Fruit fly (Drosophila melanogaster) whole organism, pupa: ENCODE measurements around the gene CG13901.

Experiments
- CG10348 ChIP-seq: fragments of 200-800 bp; sonication (Bioruptor generic); IDR thresholded peaks from 2 replicates; pipeline ENCODE4 v1.3.6; 2022; ENCODE audit warnings: missing biosample characterization, missing genetic modification characterization
- CG12605 ChIP-seq: fragments of 200-800 bp; sonication (Bioruptor generic); IDR thresholded peaks from 2 replicates; pipeline ENCODE4 v1.3.6; 2022; ENCODE audit warnings: missing biosample characterization, missing genetic modification characterization
- CG13204 ChIP-seq: fragments of 200-800 bp; sonication (Bioruptor generic); optimal IDR thresholded peaks from 2 replicates; lab custom pipeline; 2018; ENCODE audit warnings: missing biosample characterization, mild to moderate bottlenecking, missing genetic modification characterization, moderate library complexity
- CG14655 ChIP-seq: fragments of 200-800 bp; sonication (Bioruptor generic); optimal IDR thresholded peaks from 3 replicates; lab custom pipeline; 2017; ENCODE audit warnings: mild to moderate bottlenecking, missing biosample characterization, missing genetic modification reagents, missing genetic modification characterization
- CG15710 ChIP-seq: fragments of 200-800 bp; sonication (Bioruptor generic); optimal IDR thresholded peaks from 2 replicates; lab custom pipeline; 2018; ENCODE audit warnings: missing biosample characterization, mild to moderate bottlenecking, missing genetic modification characterization, moderate library complexity
- CG17806 ChIP-seq: fragments of 200-800 bp; sonication (Bioruptor generic); optimal IDR thresholded peaks from 2 replicates; lab custom pipeline; 2018; ENCODE audit warnings: missing biosample characterization, mild to moderate bottlenecking, missing genetic modification characterization, moderate library complexity
- CG32121 ChIP-seq: fragments of 200-800 bp; sonication (Bioruptor generic); IDR thresholded peaks from 2 replicates; pipeline ENCODE4 v1.3.6; 2022; ENCODE audit warnings: missing biosample characterization, missing genetic modification characterization
- CG34367 ChIP-seq: fragments of 200-800 bp; sonication (Bioruptor generic); optimal IDR thresholded peaks from 2 replicates; lab custom pipeline; 2018; ENCODE audit warnings: missing biosample characterization, mild to moderate bottlenecking, missing genetic modification characterization
- CG4496 ChIP-seq: fragments of 200-800 bp; sonication (Bioruptor generic); IDR thresholded peaks from 3 replicates; pipeline ENCODE4 v1.3.6; 2022; ENCODE audit warnings: missing biosample characterization, missing genetic modification characterization
- CG8159 ChIP-seq: fragments of 200-800 bp; sonication (Bioruptor generic); optimal IDR thresholded peaks from 3 replicates; lab custom pipeline; 2018; ENCODE audit warnings: missing biosample characterization, mild to moderate bottlenecking, missing genetic modification characterization, moderate library complexity
- CG8301 ChIP-seq: fragments of 200-800 bp; sonication (Bioruptor generic); optimal IDR thresholded peaks from 2 replicates; lab custom pipeline; 2018; ENCODE audit warnings: missing biosample characterization, mild to moderate bottlenecking, missing genetic modification characterization
- CG9948 ChIP-seq: fragments of 200-800 bp; sonication (Bioruptor generic); optimal IDR thresholded peaks from 2 replicates; lab custom pipeline; 2018; ENCODE audit warnings: missing biosample characterization, mild to moderate bottlenecking, missing genetic modification characterization, moderate library complexity
- D1 ChIP-seq: fragments of 200-800 bp; sonication (Bioruptor generic); optimal IDR thresholded peaks from 2 replicates; lab custom pipeline; 2018; ENCODE audit warnings: missing biosample characterization, mild to moderate bottlenecking, missing genetic modification characterization, moderate library complexity
- EcR ChIP-seq: fragments of 200-800 bp; sonication (Bioruptor generic); optimal IDR thresholded peaks from 3 replicates; lab custom pipeline; 2019; ENCODE audit warnings: missing biosample characterization, missing genetic modification characterization, mild to moderate bottlenecking, moderate library complexity, missing genetic modification reagents
- Ets98B ChIP-seq: fragments of 200-800 bp; sonication (Bioruptor generic); IDR thresholded peaks from 2 replicates; pipeline ENCODE4 v1.3.6; 2022; ENCODE audit warnings: missing biosample characterization, missing genetic modification characterization
- Pif1A ChIP-seq: fragments of 200-800 bp; sonication (Bioruptor generic); optimal IDR thresholded peaks from 3 replicates; lab custom pipeline; 2016; ENCODE audit warnings: missing biosample characterization, missing genetic modification characterization
- Pif1B ChIP-seq: fragments of 200-800 bp; sonication (Bioruptor generic); optimal IDR thresholded peaks from 3 replicates; lab custom pipeline; 2016; ENCODE audit warnings: missing biosample characterization, missing genetic modification characterization
- Snoo ChIP-seq: fragments of 200-800 bp; sonication (Bioruptor generic); optimal IDR thresholded peaks from 3 replicates; lab custom pipeline; 2017; ENCODE audit warnings: missing biosample characterization, mild to moderate bottlenecking, missing genetic modification characterization, inconsistent platforms
- fd96Ca ChIP-seq: fragments of 200-800 bp; sonication (Bioruptor generic); IDR thresholded peaks from 3 replicates; pipeline ENCODE4 v1.3.6; 2022; ENCODE audit warnings: missing biosample characterization, missing genetic modification characterization
- gl ChIP-seq: fragments of 200-800 bp; sonication (Bioruptor generic); optimal IDR thresholded peaks from 2 replicates; lab custom pipeline; 2018; ENCODE audit warnings: missing biosample characterization, mild to moderate bottlenecking, missing genetic modification characterization
- rn ChIP-seq: fragments of 200-800 bp; sonication (Bioruptor generic); IDR thresholded peaks from 2 replicates; pipeline ENCODE4 v1.3.6; 2022; ENCODE audit warnings: missing biosample characterization, missing genetic modification characterization

The CG13901 gene

dm6 chr3L:793733-794320 lies 43.8 kb downstream of the CG13901 start:
- peak; percentile 57; the same call in 1 of the 2 replicates for TF ChIP-seq CG32121 (GFP tag; lab: Robert Waterston, UW)
- TF ChIP-seq CG14655 (GFP tag; lab: Kevin White, UChicago): peak; percentile 68
- TF ChIP-seq Pif1A (GFP tag; lab: Kevin White, UChicago): peak; percentile 36
- no peak for TF ChIP-seq Snoo (tag; lab: Kevin White, UChicago)
- TF ChIP-seq CG8301: peak; percentile 61
- peak; percentile 56 for TF ChIP-seq Ets98B (GFP tag; lab: Robert Waterston, UW)
- peak; percentile 56 for TF ChIP-seq CG4496
- TF ChIP-seq CG12605 (GFP tag; lab: Robert Waterston, UW): 0 out of 2 replicates have a peak, but pooled peaks have one; percentile 38
- peak; percentile 15 for TF ChIP-seq Pif1B (GFP tag; lab: Kevin White, UChicago)
- TF ChIP-seq CG15710 (tag; lab: Kevin White, UChicago): no peak

dm6 chr3L:791251-791991 lies 46.2 kb downstream of the CG13901 start:
- TF ChIP-seq CG9948 (tag; lab: Kevin White, UChicago) (peak; percentile 55), CG14655 (GFP tag; lab: Kevin White, UChicago) (peak; percentile 78), CG32121 (GFP tag; lab: Robert Waterston, UW) (peak; percentile 71), CG15710 (tag; lab: Kevin White, UChicago) (peak; percentile 44), EcR (GFP tag; lab: Kevin White, UChicago) (peak; percentile 61), Snoo (tag; lab: Kevin White, UChicago) (peak; percentile 49), CG4496 (peak; percentile 79), CG10348 (GFP tag; lab: Robert Waterston, UW) (peak; percentile 61), CG8301 (peak; percentile 72), CG34367 (tag; lab: Kevin White, UChicago) (peak; percentile 7), rn (no peak), D1 (tag; lab: Kevin White, UChicago) (no peak), CG17806 (tag; lab: Kevin White, UChicago) (peak; percentile 56), gl (tag; lab: Kevin White, UChicago) (no peak), Ets98B (GFP tag; lab: Robert Waterston, UW) (peak; percentile 72), Pif1B (GFP tag; lab: Kevin White, UChicago) (peak; percentile 68), CG12605 (GFP tag; lab: Robert Waterston, UW) (peak; percentile 61), fd96Ca (peak; percentile 79; the same call in 2 of the 3 replicates), CG13204 (GFP tag; lab: Kevin White, UChicago) (no peak), CG8159 (peak; percentile 58), Pif1A (GFP tag; lab: Kevin White, UChicago) (peak; percentile 77)

- TF ChIP-seq Pif1A (GFP tag; lab: Kevin White, UChicago): no peak
- no peak for TF ChIP-seq EcR (GFP tag; lab: Kevin White, UChicago)
- no peak for TF ChIP-seq Pif1B (GFP tag; lab: Kevin White, UChicago)
- no peak for TF ChIP-seq CG32121 (GFP tag; lab: Robert Waterston, UW)
- TF ChIP-seq CG12605 (GFP tag; lab: Robert Waterston, UW): 0 out of 2 replicates have a peak, but pooled peaks have one; percentile 34
- peak; percentile 61 for TF ChIP-seq CG14655 (GFP tag; lab: Kevin White, UChicago)
- peak; percentile 58; the same call in 2 of the 3 replicates for TF ChIP-seq CG4496
- peak; percentile 8 for TF ChIP-seq CG17806 (tag; lab: Kevin White, UChicago)
- peak; percentile 35 for TF ChIP-seq CG8301
Observed at dm6 chr3L:788961-789360, 48.7 kb downstream of the CG13901 start.

- TF ChIP-seq CG8159: peak; percentile 5
- peak; percentile 83 for TF ChIP-seq CG12605 (GFP tag; lab: Robert Waterston, UW)
- peak; percentile 74 for TF ChIP-seq Pif1A (GFP tag; lab: Kevin White, UChicago)
- peak; percentile 28 for TF ChIP-seq CG17806 (tag; lab: Kevin White, UChicago)
- no peak for TF ChIP-seq gl (tag; lab: Kevin White, UChicago)
- peak; percentile 92 for TF ChIP-seq CG32121 (GFP tag; lab: Robert Waterston, UW)
- no peak for TF ChIP-seq CG34367 (tag; lab: Kevin White, UChicago)
- TF ChIP-seq Ets98B (GFP tag; lab: Robert Waterston, UW): peak; percentile 95
- TF ChIP-seq CG15710 (tag; lab: Kevin White, UChicago): no peak
- peak; percentile 56 for TF ChIP-seq Pif1B (GFP tag; lab: Kevin White, UChicago)
- TF ChIP-seq CG13204 (GFP tag; lab: Kevin White, UChicago): no peak
- TF ChIP-seq CG8301: peak; percentile 94
- peak; percentile 80 for TF ChIP-seq rn
- peak; percentile 93 for TF ChIP-seq CG14655 (GFP tag; lab: Kevin White, UChicago)
- TF ChIP-seq CG4496: peak; percentile 95
- TF ChIP-seq D1 (tag; lab: Kevin White, UChicago): no peak
- no peak for TF ChIP-seq Snoo (tag; lab: Kevin White, UChicago)
- peak; percentile 37 for TF ChIP-seq CG9948 (tag; lab: Kevin White, UChicago)
- TF ChIP-seq EcR (GFP tag; lab: Kevin White, UChicago): no peak
- TF ChIP-seq fd96Ca: peak; percentile 93
- TF ChIP-seq CG10348 (GFP tag; lab: Robert Waterston, UW): peak; percentile 77
Observed at dm6 chr3L:787635-788034, 50.0 kb downstream of the CG13901 start.

dm6 chr3L:786835-787234 lies 50.8 kb downstream of the CG13901 start:
- TF ChIP-seq CG32121 (GFP tag; lab: Robert Waterston, UW) (peak; percentile 28; the same call in 1 of the 2 replicates), Snoo (tag; lab: Kevin White, UChicago) (no peak)
